Worm (Caenorhabditis elegans) whole organism, young adult: ENCODE measurements around the gene F27C8.3.
A peak's percentile ranks its signal among the peaks of the same experiment; 100 is the strongest.

ENCODE experiments used
- B0261.1 ChIP-seq: sonication (generic microtip); optimal IDR thresholded peaks from 2 replicates; lab custom pipeline; 2016; ENCODE audit warnings: mild to moderate bottlenecking, missing genetic modification characterization, moderate library complexity, missing compliant biosample characterization
- D2030.7 ChIP-seq: fragments of 200-800 bp; sonication (Bioruptor generic); IDR thresholded peaks from 2 replicates; pipeline ENCODE4 v1.3.6; 2022; ENCODE audit warnings: missing genetic modification reagents, missing genetic modification characterization, missing compliant biosample characterization
- F22D6.2 ChIP-seq: sonication (generic microtip); optimal IDR thresholded peaks from 2 replicates; lab custom pipeline; 2016; ENCODE audit warnings: mild to moderate bottlenecking, missing genetic modification characterization, missing compliant biosample characterization
- F37B4.10 ChIP-seq: fragments of 200-800 bp; sonication (Bioruptor generic); IDR thresholded peaks from 2 replicates; pipeline ENCODE4 v1.3.6; 2022; ENCODE audit warnings: missing genetic modification characterization, missing compliant biosample characterization
- F39B2.1 ChIP-seq: fragments of 200-800 bp; sonication (Bioruptor generic); IDR thresholded peaks from 2 replicates; pipeline ENCODE4 v1.3.6; 2022; ENCODE audit warnings: missing genetic modification reagents, missing genetic modification characterization, missing compliant biosample characterization
- F49E8.2 ChIP-seq: sonication (generic microtip); optimal IDR thresholded peaks from 3 replicates; lab custom pipeline; 2017; ENCODE audit warnings: missing genetic modification characterization, mild to moderate bottlenecking, missing compliant biosample characterization, antibody characterized with exemption, moderate library complexity; ENCODE audit not compliant: insufficient read depth
- F57C9.4 ChIP-seq: sonication (generic microtip); optimal IDR thresholded peaks from 2 replicates; lab custom pipeline; 2017; ENCODE audit warnings: mild to moderate bottlenecking, missing genetic modification characterization, missing compliant biosample characterization
- K11D2.4 ChIP-seq: fragments of 200-800 bp; sonication (Bioruptor generic); IDR thresholded peaks from 2 replicates; pipeline ENCODE4 v1.3.6; 2022; ENCODE audit warnings: missing genetic modification reagents, missing genetic modification characterization, missing compliant biosample characterization
- Y53F4B.3 ChIP-seq: fragments of 200-800 bp; sonication (Bioruptor generic); IDR thresholded peaks from 2 replicates; pipeline ENCODE4 v1.3.6; 2022; ENCODE audit warnings: missing genetic modification reagents, missing genetic modification characterization, missing compliant biosample characterization
- Y56A3A.18 ChIP-seq: fragments of 200-800 bp; sonication (Bioruptor generic); IDR thresholded peaks from 2 replicates; pipeline ENCODE4 v1.3.6; 2022; ENCODE audit warnings: missing genetic modification reagents, missing genetic modification characterization, missing compliant biosample characterization
- Y79H2A.3 ChIP-seq: fragments of 200-800 bp; sonication (Bioruptor generic); conservative IDR thresholded peaks from 2 replicates; pipeline ENCODE4 v1.3.6; 2022; ENCODE audit warnings: missing genetic modification reagents, missing genetic modification characterization, missing compliant biosample characterization
- ZK185.1 ChIP-seq: sonication (generic microtip); optimal IDR thresholded peaks from 2 replicates; lab custom pipeline; 2016; ENCODE audit warnings: mild to moderate bottlenecking, missing genetic modification characterization, missing compliant biosample characterization; ENCODE audit not compliant: poor library complexity, severe bottlenecking
- akir-1 ChIP-seq: fragments of 200-800 bp; sonication (Bioruptor generic); optimal IDR thresholded peaks from 2 replicates; lab custom pipeline; 2018; ENCODE audit warnings: mild to moderate bottlenecking, missing genetic modification characterization, moderate library complexity, missing compliant biosample characterization
- atf-7 ChIP-seq: sonication (generic microtip); optimal IDR thresholded peaks from 2 replicates; lab custom pipeline; 2017; ENCODE audit warnings: mild to moderate bottlenecking, missing genetic modification characterization, missing compliant biosample characterization
- athp-1 ChIP-seq: sonication (generic microtip); optimal IDR thresholded peaks from 2 replicates; lab custom pipeline; 2017; ENCODE audit warnings: mild to moderate bottlenecking, missing genetic modification characterization, missing compliant biosample characterization
- attf-6 ChIP-seq: fragments of 200-800 bp; sonication (Bioruptor generic); IDR thresholded peaks from 2 replicates; pipeline ENCODE4 v1.3.6; 2022; ENCODE audit warnings: missing genetic modification reagents, missing genetic modification characterization, missing compliant biosample characterization
- bed-2 ChIP-seq: fragments of 200-800 bp; sonication (Bioruptor generic); IDR thresholded peaks from 2 replicates; pipeline ENCODE4 v1.3.6; 2022; ENCODE audit warnings: missing genetic modification reagents, missing genetic modification characterization, missing compliant biosample characterization
- ccch-3 ChIP-seq: fragments of 200-800 bp; sonication (Bioruptor generic); optimal IDR thresholded peaks from 2 replicates; lab custom pipeline; 2018; ENCODE audit warnings: mild to moderate bottlenecking, missing genetic modification characterization, missing compliant biosample characterization
- cebp-1 ChIP-seq, 2 experiments: fragments of 200-800 bp in 1 of 2; sonication (Bioruptor generic) in 1 of 2; sonication (generic microtip) in 1 of 2; IDR thresholded peaks in 1 of 2; optimal IDR thresholded peaks in 1 of 2; 2 replicates each; pipeline versions ENCODE4 v1.3.6 to Lab custom; 2017 to 2022; ENCODE audit warnings: missing compliant biosample characterization in 2 of 2, missing genetic modification characterization in 2 of 2, mild to moderate bottlenecking in 1 of 2, missing genetic modification reagents in 1 of 2, moderate library complexity in 1 of 2
- ceh-40 ChIP-seq: fragments of 200-800 bp; sonication (Bioruptor generic); IDR thresholded peaks from 2 replicates; pipeline ENCODE4 v1.3.6; 2022; ENCODE audit warnings: missing genetic modification characterization, missing compliant biosample characterization
- ceh-58 ChIP-seq: fragments of 200-800 bp; sonication (Bioruptor generic); IDR thresholded peaks from 2 replicates; pipeline ENCODE4 v1.3.6; 2022; ENCODE audit warnings: missing genetic modification characterization, missing compliant biosample characterization
- dox-1 ChIP-seq: fragments of 200-800 bp; sonication (Bioruptor generic); IDR thresholded peaks from 2 replicates; pipeline ENCODE4 v1.3.6; 2022; ENCODE audit warnings: missing genetic modification reagents, missing genetic modification characterization, missing compliant biosample characterization
- efl-1 ChIP-seq: fragments of 150-350 bp; optimal IDR thresholded peaks from 2 replicates; lab custom pipeline; 2014; ENCODE audit warnings: missing biosample characterization, missing genetic modification reagents, missing genetic modification characterization
- egl-18 ChIP-seq: fragments of 200-800 bp; sonication (Bioruptor generic); IDR thresholded peaks from 2 replicates; pipeline ENCODE4 v1.3.6; 2022; ENCODE audit warnings: missing genetic modification reagents, missing genetic modification characterization, missing compliant biosample characterization
- egl-44 ChIP-seq: fragments of 200-800 bp; sonication (Bioruptor generic); IDR thresholded peaks from 2 replicates; pipeline ENCODE4 v1.3.6; 2022; ENCODE audit warnings: missing genetic modification reagents, missing genetic modification characterization, missing compliant biosample characterization
- ets-4 ChIP-seq: fragments of 200-800 bp; sonication (Bioruptor generic); optimal IDR thresholded peaks from 2 replicates; lab custom pipeline; 2018; ENCODE audit warnings: mild to moderate bottlenecking, missing genetic modification characterization, missing compliant biosample characterization
- fkh-3 ChIP-seq: sonication (generic microtip); optimal IDR thresholded peaks from 2 replicates; lab custom pipeline; 2016; ENCODE audit warnings: mild to moderate bottlenecking, missing genetic modification characterization, missing compliant biosample characterization
- hlh-12 ChIP-seq: sonication (generic microtip); optimal IDR thresholded peaks from 2 replicates; lab custom pipeline; 2016; ENCODE audit warnings: missing genetic modification characterization, missing compliant biosample characterization
- hmg-1.2 ChIP-seq: fragments of 200-800 bp; sonication (Bioruptor generic); IDR thresholded peaks from 2 replicates; pipeline ENCODE4 v1.3.6; 2022; ENCODE audit warnings: missing genetic modification reagents, missing genetic modification characterization, missing compliant biosample characterization
- hmg-20 ChIP-seq: fragments of 200-800 bp; sonication (Bioruptor generic); IDR thresholded peaks from 2 replicates; pipeline ENCODE4 v1.3.6; 2022; ENCODE audit warnings: missing genetic modification reagents, missing genetic modification characterization, missing compliant biosample characterization
- hrde-1 ChIP-seq: sonication (generic microtip); optimal IDR thresholded peaks from 2 replicates; lab custom pipeline; 2016; ENCODE audit warnings: missing genetic modification characterization, mild to moderate bottlenecking, missing compliant biosample characterization, moderate library complexity, missing genotype, missing genetic modification reagents, borderline replicate concordance
- lin-26 ChIP-seq: fragments of 200-800 bp; sonication (Bioruptor generic); IDR thresholded peaks from 2 replicates; pipeline ENCODE4 v1.3.6; 2022; ENCODE audit warnings: missing genetic modification reagents, missing genetic modification characterization, missing compliant biosample characterization
- mel-28 ChIP-seq: sonication (generic microtip); optimal IDR thresholded peaks from 2 replicates; lab custom pipeline; 2016; ENCODE audit warnings: borderline replicate concordance, mild to moderate bottlenecking, missing genetic modification characterization, missing compliant biosample characterization
- nfya-1 ChIP-seq: sonication (generic microtip); optimal IDR thresholded peaks from 2 replicates; lab custom pipeline; 2017; ENCODE audit warnings: antibody characterized with exemption, missing compliant biosample characterization, missing genetic modification characterization, borderline replicate concordance; ENCODE audit not compliant: insufficient read depth
- nfyb-1 ChIP-seq: fragments of 200-800 bp; sonication (Bioruptor generic); IDR thresholded peaks from 2 replicates; pipeline ENCODE4 v1.3.6; 2022; ENCODE audit warnings: missing genetic modification reagents, missing genetic modification characterization, missing compliant biosample characterization
- nhr-27 ChIP-seq: fragments of 200-800 bp; sonication (Bioruptor generic); optimal IDR thresholded peaks from 2 replicates; lab custom pipeline; 2018; ENCODE audit warnings: mild to moderate bottlenecking, missing genetic modification characterization, moderate library complexity, missing compliant biosample characterization
- nhr-80 ChIP-seq: sonication (generic microtip); optimal IDR thresholded peaks from 2 replicates; lab custom pipeline; 2016; ENCODE audit warnings: missing genetic modification characterization, missing compliant biosample characterization
- nhr-90 ChIP-seq: sonication (generic microtip); optimal IDR thresholded peaks from 2 replicates; lab custom pipeline; 2016; ENCODE audit warnings: missing genotype, mild to moderate bottlenecking, missing genetic modification characterization, missing compliant biosample characterization
- sdz-38 ChIP-seq: sonication (generic microtip); optimal IDR thresholded peaks from 2 replicates; lab custom pipeline; 2016; ENCODE audit warnings: missing genotype, missing genetic modification characterization, missing compliant biosample characterization
- sea-2 ChIP-seq: fragments of 200-800 bp; sonication (Bioruptor generic); IDR thresholded peaks from 2 replicates; pipeline ENCODE4 v1.3.6; 2022; ENCODE audit warnings: missing genetic modification characterization, missing compliant biosample characterization
- snpc-1.1 ChIP-seq: sonication (generic microtip); optimal IDR thresholded peaks from 2 replicates; lab custom pipeline; 2017; ENCODE audit warnings: missing genetic modification characterization, mild to moderate bottlenecking, missing compliant biosample characterization, antibody characterized with exemption, moderate library complexity, missing genotype, missing genetic modification reagents; ENCODE audit not compliant: insufficient read depth
- snpc-1.3 ChIP-seq: sonication (generic microtip); optimal IDR thresholded peaks from 2 replicates; lab custom pipeline; 2017; ENCODE audit warnings: missing genetic modification characterization, mild to moderate bottlenecking, missing compliant biosample characterization, antibody characterized with exemption, moderate library complexity, missing genotype, missing genetic modification reagents; ENCODE audit not compliant: insufficient read depth
- tbx-9 ChIP-seq: sonication (generic microtip); optimal IDR thresholded peaks from 2 replicates; lab custom pipeline; 2016; ENCODE audit warnings: borderline replicate concordance, missing genetic modification characterization, inconsistent platforms, missing compliant biosample characterization
- unc-62 ChIP-seq: fragments of 150-350 bp; optimal IDR thresholded peaks from 2 replicates; lab custom pipeline; 2014; ENCODE audit warnings: missing biosample characterization, missing genetic modification reagents, missing genetic modification characterization
- ztf-22 ChIP-seq: fragments of 200-800 bp; sonication (Bioruptor generic); optimal IDR thresholded peaks from 2 replicates; lab custom pipeline; 2018; ENCODE audit warnings: mild to moderate bottlenecking, missing genetic modification characterization, moderate library complexity, missing compliant biosample characterization
- ztf-28 ChIP-seq: fragments of 200-800 bp; sonication (Bioruptor generic); IDR thresholded peaks from 2 replicates; pipeline ENCODE4 v1.3.6; 2022; ENCODE audit warnings: missing genetic modification reagents, missing genetic modification characterization, missing compliant biosample characterization
- ztf-3 ChIP-seq: fragments of 200-800 bp; sonication (Bioruptor generic); optimal IDR thresholded peaks from 2 replicates; lab custom pipeline; 2018; ENCODE audit warnings: mild to moderate bottlenecking, missing genetic modification characterization, missing compliant biosample characterization

F27C8.3 gene

ce11 chrIV:9588784-9589457 is 6.8 kb downstream of the F27C8.3 start, which contains the start of gene trcs-1 (continued):
- no peak for TF ChIP-seq nhr-90
- peak; percentile 77; the same call in 1 of the 2 replicates for TF ChIP-seq D2030.7 (GFP tag; lab: Robert Waterston, UW)
- TF ChIP-seq nfya-1: no peak
- no peak for TF ChIP-seq F39B2.1 (GFP tag; lab: Robert Waterston, UW)
- TF ChIP-seq ets-4: no peak
- no peak for TF ChIP-seq hlh-12 (tag; lab: Kevin White, UChicago)
- no peak for TF ChIP-seq F22D6.2 (tag; lab: Kevin White, UChicago)
- no peak for TF ChIP-seq ceh-40 (GFP tag; lab: Robert Waterston, UW)
- peak; percentile 98 for TF ChIP-seq efl-1
- TF ChIP-seq cebp-1 (GFP tag; IDR thresholded peaks at IDR 0.05; lab: Robert Waterston, UW): no peak
- TF ChIP-seq cebp-1 (tag; optimal IDR thresholded peaks at IDR 0.05; lab: Kevin White, UChicago): no peak
- TF ChIP-seq F49E8.2 (tag; lab: Kevin White, UChicago): peak; percentile 70
- no peak for TF ChIP-seq Y53F4B.3 (GFP tag; lab: Robert Waterston, UW)
- no peak for TF ChIP-seq egl-18
- no peak for TF ChIP-seq hmg-1.2 (GFP tag; lab: Robert Waterston, UW)
- no peak for TF ChIP-seq nhr-27 (tag; lab: Kevin White, UChicago)
- TF ChIP-seq K11D2.4 (GFP tag; lab: Robert Waterston, UW): no peak
- no peak for TF ChIP-seq ccch-3 (GFP tag; lab: Kevin White, UChicago)
- no peak for TF ChIP-seq ztf-22 (GFP tag; lab: Kevin White, UChicago)
- no peak for TF ChIP-seq Y56A3A.18
- no peak for TF ChIP-seq Y79H2A.3 (GFP tag; lab: Robert Waterston, UW)
- no peak for TF ChIP-seq atf-7 (tag; lab: Kevin White, UChicago)
- peak; percentile 60 for TF ChIP-seq snpc-1.3
- TF ChIP-seq hrde-1 (tag; lab: Kevin White, UChicago): no peak
- no peak for TF ChIP-seq ZK185.1 (tag; lab: Kevin White, UChicago)
- no peak for TF ChIP-seq bed-2 (GFP tag; lab: Robert Waterston, UW)
- TF ChIP-seq ceh-58 (GFP tag; lab: Robert Waterston, UW): no peak
- no peak for TF ChIP-seq nfyb-1 (GFP tag; lab: Robert Waterston, UW)
- no peak for TF ChIP-seq athp-1
- no peak for TF ChIP-seq fkh-3 (tag; lab: Kevin White, UChicago)
- TF ChIP-seq B0261.1 (tag; lab: Kevin White, UChicago): no peak
- TF ChIP-seq hmg-20 (GFP tag; lab: Robert Waterston, UW): no peak
- TF ChIP-seq sea-2 (GFP tag; lab: Robert Waterston, UW): no peak
- no peak for TF ChIP-seq nhr-80 (tag; lab: Kevin White, UChicago)
- TF ChIP-seq mel-28 (tag; lab: Kevin White, UChicago): no peak
- no peak for TF ChIP-seq ztf-3 (GFP tag; lab: Kevin White, UChicago)
- no peak for TF ChIP-seq unc-62
- TF ChIP-seq tbx-9 (tag; lab: Kevin White, UChicago): no peak
- no peak for TF ChIP-seq ztf-28
- peak; percentile 80; the same call in 1 of the 2 replicates for TF ChIP-seq dox-1
- no peak for TF ChIP-seq egl-44 (GFP tag; lab: Robert Waterston, UW)
- TF ChIP-seq F37B4.10 (GFP tag; lab: Robert Waterston, UW): no peak
- no peak for TF ChIP-seq sdz-38 (tag; lab: Kevin White, UChicago)
- TF ChIP-seq lin-26 (GFP tag; lab: Robert Waterston, UW): no peak
- TF ChIP-seq attf-6 (GFP tag; lab: Robert Waterston, UW): 0 out of 2 replicates have a peak, but pooled peaks have one; percentile 64
- TF ChIP-seq akir-1 (GFP tag; lab: Kevin White, UChicago): no peak
- no peak for TF ChIP-seq F57C9.4 (tag; lab: Kevin White, UChicago)
- TF ChIP-seq snpc-1.1 (tag; lab: Kevin White, UChicago): peak; percentile 74
